Fruit fly (Drosophila melanogaster): ENCODE data around the gene CG14693.

The CG14693 gene

DNA sequence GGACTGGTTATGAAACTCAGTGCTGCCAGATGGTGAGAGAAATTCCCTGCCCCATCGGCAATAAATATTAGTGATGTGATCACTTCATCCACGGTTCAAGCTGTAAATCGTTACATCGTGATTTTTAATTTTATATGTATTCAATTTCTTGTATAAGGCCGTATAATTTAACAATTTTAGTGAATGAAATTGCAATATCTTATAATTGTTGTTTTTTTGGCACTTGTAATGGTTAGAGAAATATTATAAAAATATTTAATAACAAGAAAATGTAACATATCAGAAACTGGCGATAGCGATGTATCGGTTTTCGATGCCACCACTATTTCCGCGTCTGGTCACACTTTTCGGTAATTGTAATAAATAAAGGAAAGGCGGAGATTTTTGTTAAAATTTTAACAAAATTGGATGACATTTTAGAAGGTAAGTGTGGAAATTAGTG, 30.8 kb downstream of the CG14693 start, which contains the start of the genes mRpL37 and Rbp1 (continued):
- TF ChIP-seq CG11247 (GFP tag; IDR thresholded peaks at IDR 0.05) (peak; percentile 44), ftz-f1 (GFP tag; optimal IDR thresholded peaks at IDR 0.05) (no peak), Ets65A (GFP tag) (peak; percentile 97), E2f2 (GFP tag; IDR thresholded peaks at IDR 0.05) (peak; percentile 57), zen2 (GFP tag; IDR thresholded peaks at IDR 0.05; ENCODE audit: partially characterized antibody) (peak; percentile 55; the same call in 1 of the 3 replicates), CG2202 (tag; optimal IDR thresholded peaks at IDR 0.05) (peak; percentile 23), CG4617 (GFP tag; optimal IDR thresholded peaks at IDR 0.05; ENCODE audit: borderline replicate concordance) (peak; percentile 84), CG14050 (GFP tag; IDR thresholded peaks at IDR 0.05) (peak; percentile 34; the same call in 1 of the 3 replicates), hbn (GFP tag; IDR thresholded peaks at IDR 0.05; ENCODE audit: partially characterized antibody) (peak; percentile 78), CG34376 (GFP tag; optimal IDR thresholded peaks at IDR 0.05) (peak; percentile 1), CG9817 (tag; optimal IDR thresholded peaks at IDR 0.05) (peak; percentile 87), CG13624 (GFP tag; optimal IDR thresholded peaks at IDR 0.05) (peak; percentile 33), peb (GFP tag; IDR thresholded peaks at IDR 0.05) (peak; percentile 54; the same call in 1 of the 2 replicates), CG12299 (tag; optimal IDR thresholded peaks at IDR 0.05) (peak; percentile 55), CG11085 (GFP tag; IDR thresholded peaks at IDR 0.05) (peak; percentile 27; the same call in 1 of the 2 replicates), CG16863 (GFP tag; optimal IDR thresholded peaks at IDR 0.05) (peak; percentile 23), CG3065 (GFP tag; optimal IDR thresholded peaks at IDR 0.05) (peak; percentile 23), dysf (GFP tag; IDR thresholded peaks at IDR 0.05) (peak; percentile 88), CG11560 (tag; IDR thresholded peaks at IDR 0.05) (no peak), zen (tag; optimal IDR thresholded peaks at IDR 0.05) (peak; percentile 71), Stat92E (GFP tag; optimal IDR thresholded peaks at IDR 0.05) (peak in 1 of 3 experiments; percentile 30), CG12659 (GFP tag; optimal IDR thresholded peaks at IDR 0.05) (peak; percentile 85), CG15601 (tag; optimal IDR thresholded peaks at IDR 0.05) (peak; percentile 78), CG7963 (GFP tag; IDR thresholded peaks at IDR 0.05; ENCODE audit: partially characterized antibody) (no peak), gt (GFP tag; IDR thresholded peaks at IDR 0.05) (peak; percentile 11; the same call in 1 of the 2 replicates), chif (GFP tag; optimal IDR thresholded peaks at IDR 0.05) (peak; percentile 18 to 53), exex (tag; optimal IDR thresholded peaks at IDR 0.05) (no peak), yki (optimal IDR thresholded peaks at IDR 0.05) (peak; percentile 7), CG18011 (GFP tag; optimal IDR thresholded peaks at IDR 0.05) (peak; percentile 55), tio (GFP tag; optimal IDR thresholded peaks at IDR 0.05) (peak; percentile 66), CG13424 (tag; optimal IDR thresholded peaks at IDR 0.05) (peak; percentile 87), Rx (GFP tag; IDR thresholded peaks at IDR 0.05) (no peak; the same call in 1 of the 2 replicates), jing (GFP tag; optimal IDR thresholded peaks at IDR 0.05) (peak; percentile 1), lilli (GFP tag; optimal IDR thresholded peaks at IDR 0.05) (peak; percentile 81), Hr39 (optimal IDR thresholded peaks at IDR 0.05) (no peak), CG17568 (GFP tag; optimal IDR thresholded peaks at IDR 0.05) (no peak), CG12391 (tag; optimal IDR thresholded peaks at IDR 0.05) (peak; percentile 88), Dbx (GFP tag; IDR thresholded peaks at IDR 0.05) (peak; percentile 78), CG18619 (GFP tag; optimal IDR thresholded peaks at IDR 0.05) (peak; percentile 52), CG9932 (GFP tag; IDR thresholded peaks at IDR 0.05) (peak; percentile 91), Camta (GFP tag; optimal IDR thresholded peaks at IDR 0.05) (peak; percentile 33), mam (GFP tag; optimal IDR thresholded peaks at IDR 0.05) (peak; percentile 76), fd3F (GFP tag; optimal IDR thresholded peaks at IDR 0.05) (peak; percentile 66), kni (GFP tag; optimal IDR thresholded peaks at IDR 0.05) (no peak), Atf-2 (GFP tag; optimal IDR thresholded peaks at IDR 0.05) (peak; percentile 48), HmgZ (tag; optimal IDR thresholded peaks at IDR 0.05) (peak; percentile 72), CG9437 (GFP tag; optimal IDR thresholded peaks at IDR 0.05) (peak; percentile 58), CG7556 (GFP tag; optimal IDR thresholded peaks at IDR 0.05) (no peak), Scr (GFP tag; IDR thresholded peaks at IDR 0.05; ENCODE audit: partially characterized antibody) (peak; percentile 99), slp2 (GFP tag; optimal IDR thresholded peaks at IDR 0.05) (peak; percentile 21)
